Worm (Caenorhabditis elegans) whole organism, late embryonic: ENCODE results near the gene F11G11.5.
A peak's percentile ranks its signal among the peaks of the same experiment; 100 is the strongest.

Source experiments
- C08G9.2 ChIP-seq: sonication (generic microtip); optimal IDR thresholded peaks from 2 replicates; lab custom pipeline; 2016; ENCODE audit warnings: mild to moderate bottlenecking, missing genetic modification characterization, moderate library complexity, missing compliant biosample characterization
- K02D7.2 ChIP-seq: sonication (generic microtip); optimal IDR thresholded peaks from 2 replicates; lab custom pipeline; 2017; ENCODE audit warnings: mild to moderate bottlenecking, missing genetic modification characterization, missing compliant biosample characterization
- K09A11.1 ChIP-seq: sonication (generic microtip); optimal IDR thresholded peaks from 2 replicates; lab custom pipeline; 2017; ENCODE audit warnings: antibody characterized with exemption, mild to moderate bottlenecking, missing genetic modification characterization, missing compliant biosample characterization; ENCODE audit not compliant: insufficient read depth
- Y22D7AL.16 ChIP-seq: sonication (generic microtip); optimal IDR thresholded peaks from 2 replicates; lab custom pipeline; 2016; ENCODE audit warnings: missing genetic modification characterization, missing compliant biosample characterization
- ahr-1 ChIP-seq: sonication (generic microtip); optimal IDR thresholded peaks from 2 replicates; lab custom pipeline; 2016; ENCODE audit warnings: missing genetic modification characterization, missing compliant biosample characterization
- ceh-14 ChIP-seq: sonication (generic microtip); optimal IDR thresholded peaks from 2 replicates; lab custom pipeline; 2016; ENCODE audit warnings: missing genotype, missing genetic modification characterization, missing compliant biosample characterization
- ceh-19 ChIP-seq: fragments of 200-800 bp; sonication (Bioruptor generic); optimal IDR thresholded peaks from 2 replicates; lab custom pipeline; 2018; ENCODE audit warnings: mild to moderate bottlenecking, missing genetic modification characterization, missing compliant biosample characterization
- ceh-2 ChIP-seq: sonication (generic microtip); optimal IDR thresholded peaks from 2 replicates; lab custom pipeline; 2016; ENCODE audit warnings: missing genotype, missing genetic modification characterization, missing compliant biosample characterization
- ceh-22 ChIP-seq: sonication (generic microtip); optimal IDR thresholded peaks from 2 replicates; lab custom pipeline; 2017; ENCODE audit warnings: missing biosample characterization, missing genetic modification characterization
- ceh-24 ChIP-seq: sonication (generic microtip); optimal IDR thresholded peaks from 2 replicates; lab custom pipeline; 2016; ENCODE audit warnings: mild to moderate bottlenecking, missing genetic modification characterization, missing compliant biosample characterization
- ceh-30 ChIP-seq: fragments of 150-350 bp; optimal IDR thresholded peaks from 2 replicates; lab custom pipeline; 2014; ENCODE audit warnings: missing biosample characterization, missing genetic modification characterization
- ceh-31 ChIP-seq: sonication (generic microtip); optimal IDR thresholded peaks from 2 replicates; lab custom pipeline; 2016; ENCODE audit warnings: missing genetic modification characterization, missing compliant biosample characterization
- ceh-34 ChIP-seq: sonication (generic microtip); optimal IDR thresholded peaks from 2 replicates; lab custom pipeline; 2016; ENCODE audit warnings: mild to moderate bottlenecking, missing genetic modification characterization, missing compliant biosample characterization
- ceh-45 ChIP-seq: fragments of 200-800 bp; sonication (Bioruptor generic); IDR thresholded peaks from 2 replicates; pipeline ENCODE4 v1.3.6; 2022; ENCODE audit warnings: missing genetic modification reagents, missing genetic modification characterization, missing compliant biosample characterization
- ceh-9 ChIP-seq: sonication (generic microtip); optimal IDR thresholded peaks from 2 replicates; lab custom pipeline; 2016; ENCODE audit warnings: mild to moderate bottlenecking, missing genetic modification characterization, inconsistent platforms, missing compliant biosample characterization
- che-1 ChIP-seq: sonication (generic microtip); optimal IDR thresholded peaks from 2 replicates; lab custom pipeline; 2016; ENCODE audit warnings: mild to moderate bottlenecking, missing genetic modification characterization, missing compliant biosample characterization
- dmd-4 ChIP-seq: sonication (generic microtip); optimal IDR thresholded peaks from 2 replicates; lab custom pipeline; 2016; ENCODE audit warnings: borderline replicate concordance, missing genetic modification characterization, missing compliant biosample characterization
- dve-1 ChIP-seq: sonication (generic microtip); optimal IDR thresholded peaks from 2 replicates; lab custom pipeline; 2017; ENCODE audit warnings: antibody characterized with exemption, mild to moderate bottlenecking, missing genetic modification characterization, missing compliant biosample characterization
- elt-4 ChIP-seq: sonication (generic microtip); optimal IDR thresholded peaks from 2 replicates; lab custom pipeline; 2016; ENCODE audit warnings: missing genetic modification characterization, missing compliant biosample characterization
- ets-4 ChIP-seq: sonication (generic microtip); optimal IDR thresholded peaks from 2 replicates; lab custom pipeline; 2016; ENCODE audit warnings: missing genetic modification characterization, missing compliant biosample characterization
- eyg-1 ChIP-seq: sonication (generic microtip); optimal IDR thresholded peaks from 2 replicates; lab custom pipeline; 2016; ENCODE audit warnings: missing genotype, missing genetic modification characterization, missing compliant biosample characterization
- fax-1 ChIP-seq: sonication (generic microtip); optimal IDR thresholded peaks from 2 replicates; lab custom pipeline; 2016; ENCODE audit warnings: missing genotype, missing genetic modification characterization, missing compliant biosample characterization
- fkh-10 ChIP-seq: fragments of 150-350 bp; optimal IDR thresholded peaks from 2 replicates; lab custom pipeline; 2014; ENCODE audit warnings: missing biosample characterization, missing genetic modification reagents, missing genetic modification characterization
- gmeb-2 ChIP-seq: sonication (generic microtip); optimal IDR thresholded peaks from 2 replicates; lab custom pipeline; 2016; ENCODE audit warnings: missing genetic modification characterization, inconsistent platforms, missing compliant biosample characterization
- hlh-6 ChIP-seq: sonication (generic microtip); optimal IDR thresholded peaks from 2 replicates; lab custom pipeline; 2016; ENCODE audit warnings: missing genotype, missing genetic modification characterization, missing compliant biosample characterization
- lim-6 ChIP-seq: sonication (generic microtip); optimal IDR thresholded peaks from 2 replicates; lab custom pipeline; 2016; ENCODE audit warnings: missing genetic modification characterization, missing compliant biosample characterization
- lin-11 ChIP-seq: fragments of 200-800 bp; sonication (Bioruptor generic); optimal IDR thresholded peaks from 2 replicates; lab custom pipeline; 2018; ENCODE audit warnings: mild to moderate bottlenecking, missing genetic modification characterization, missing compliant biosample characterization
- madf-2 ChIP-seq: sonication (generic microtip); optimal IDR thresholded peaks from 2 replicates; lab custom pipeline; 2017; ENCODE audit warnings: missing genetic modification characterization, missing compliant biosample characterization
- mec-3 ChIP-seq: sonication (generic microtip); optimal IDR thresholded peaks from 2 replicates; lab custom pipeline; 2016; ENCODE audit warnings: borderline replicate concordance, missing genetic modification characterization, missing compliant biosample characterization
- nhr-11 ChIP-seq: fragments of 150-350 bp; optimal IDR thresholded peaks from 2 replicates; lab custom pipeline; 2014; ENCODE audit warnings: missing biosample characterization, missing genetic modification characterization
- npax-4 ChIP-seq: sonication (generic microtip); optimal IDR thresholded peaks from 2 replicates; lab custom pipeline; 2016; ENCODE audit warnings: missing genetic modification characterization, missing compliant biosample characterization
- pag-3 ChIP-seq: sonication (generic microtip); optimal IDR thresholded peaks from 2 replicates; lab custom pipeline; 2016; ENCODE audit warnings: missing compliant biosample characterization, missing genetic modification characterization, borderline replicate concordance
- pat-9 ChIP-seq: fragments of 200-800 bp; sonication (Bioruptor generic); optimal IDR thresholded peaks from 2 replicates; lab custom pipeline; 2018; ENCODE audit warnings: mild to moderate bottlenecking, missing genetic modification characterization, moderate library complexity, missing compliant biosample characterization
- pax-1 ChIP-seq: fragments of 150-350 bp; optimal IDR thresholded peaks from 2 replicates; lab custom pipeline; 2014; ENCODE audit warnings: missing biosample characterization, missing genetic modification characterization
- pha-2 ChIP-seq: sonication (generic microtip); optimal IDR thresholded peaks from 2 replicates; lab custom pipeline; 2017; ENCODE audit warnings: mild to moderate bottlenecking, missing genetic modification characterization, missing compliant biosample characterization
- pqm-1 ChIP-seq: sonication (generic microtip); optimal IDR thresholded peaks from 2 replicates; lab custom pipeline; 2016; ENCODE audit warnings: missing genetic modification characterization, missing compliant biosample characterization
- pros-1 ChIP-seq: fragments of 150-350 bp; optimal IDR thresholded peaks from 2 replicates; lab custom pipeline; 2014; ENCODE audit warnings: missing biosample characterization, missing genetic modification reagents, missing genetic modification characterization
- ref-2 ChIP-seq: sonication (generic microtip); optimal IDR thresholded peaks from 2 replicates; lab custom pipeline; 2016; ENCODE audit warnings: missing genetic modification characterization, missing compliant biosample characterization
- sdc-2 ChIP-seq: sonication (generic microtip); optimal IDR thresholded peaks from 2 replicates; lab custom pipeline; 2016; ENCODE audit warnings: missing genotype, missing genetic modification characterization, missing compliant biosample characterization
- sox-2 ChIP-seq: fragments of 200-800 bp; sonication (Bioruptor generic); IDR thresholded peaks from 2 replicates; pipeline ENCODE4 v1.3.6; 2022; ENCODE audit warnings: missing genetic modification reagents, missing genetic modification characterization, missing compliant biosample characterization
- sox-4 ChIP-seq: sonication (generic microtip); optimal IDR thresholded peaks from 2 replicates; lab custom pipeline; 2017; ENCODE audit warnings: mild to moderate bottlenecking, missing genetic modification characterization, inconsistent platforms, missing compliant biosample characterization
- syd-9 ChIP-seq: sonication (generic microtip); optimal IDR thresholded peaks from 2 replicates; lab custom pipeline; 2016; ENCODE audit warnings: mild to moderate bottlenecking, missing genetic modification characterization, moderate library complexity, missing compliant biosample characterization
- tbx-7 ChIP-seq: sonication (generic microtip); optimal IDR thresholded peaks from 2 replicates; lab custom pipeline; 2016; ENCODE audit warnings: missing genotype, missing genetic modification characterization, missing compliant biosample characterization
- ttx-3 ChIP-seq: sonication (generic microtip); optimal IDR thresholded peaks from 2 replicates; lab custom pipeline; 2016; ENCODE audit warnings: missing genetic modification reagents, missing genetic modification characterization, missing compliant biosample characterization
- unc-3 ChIP-seq, 2 experiments: fragments of 200-800 bp in 1 of 2; sonication (Bioruptor generic) in 1 of 2; sonication (generic microtip) in 1 of 2; conservative IDR thresholded peaks in 1 of 2; optimal IDR thresholded peaks in 1 of 2; 2 replicates each; pipeline versions ENCODE4 v1.3.6 to Lab custom; 2016 to 2022; ENCODE audit warnings: missing compliant biosample characterization in 2 of 2, missing genetic modification characterization in 2 of 2, missing genetic modification reagents in 1 of 2
- unc-42 ChIP-seq: sonication (generic microtip); optimal IDR thresholded peaks from 2 replicates; lab custom pipeline; 2016; ENCODE audit warnings: missing genotype, missing genetic modification characterization, missing compliant biosample characterization
- unc-86 ChIP-seq: sonication (generic microtip); optimal IDR thresholded peaks from 2 replicates; lab custom pipeline; 2016; ENCODE audit warnings: missing genetic modification characterization, missing compliant biosample characterization
- zip-5 ChIP-seq: sonication (generic microtip); optimal IDR thresholded peaks from 2 replicates; lab custom pipeline; 2016; ENCODE audit warnings: missing genetic modification characterization, missing compliant biosample characterization
- ztf-16 ChIP-seq: sonication (generic microtip); optimal IDR thresholded peaks from 2 replicates; lab custom pipeline; 2017; ENCODE audit warnings: missing genetic modification characterization, missing compliant biosample characterization

The F11G11.5 gene

ce11 chrII:4849885-4850284 is 7.8 kb upstream of the F11G11.5 start, which contains the start of gene T23B7.3:
TSS of gene T23B7.3 (plus strand) at chrII:4850185.
- TF ChIP-seq ceh-45 (no peak), K09A11.1 (no peak), npax-4 (no peak), fax-1 (tag; lab: Kevin White, UChicago) (no peak), elt-4 (tag; lab: Kevin White, UChicago) (no peak), ztf-16 (tag; lab: Kevin White, UChicago) (no peak)

ce11 chrII:4851594-4852106 is 6.1 kb upstream of the F11G11.5 start, which contains the start of gene dnj-9:
TSS of gene dnj-9 (plus strand) at chrII:4852056.
- peak; percentile 24 for TF ChIP-seq che-1 (tag; lab: Kevin White, UChicago)
- TF ChIP-seq lin-11 = peak; percentile 57
- TF ChIP-seq ceh-24 (tag; lab: Kevin White, UChicago) = no peak
- peak; percentile 26 for TF ChIP-seq madf-2
- peak; percentile 33 for TF ChIP-seq Y22D7AL.16 (tag; lab: Kevin White, UChicago)
- TF ChIP-seq ceh-34 (tag; lab: Kevin White, UChicago) = peak; percentile 83
- no peak for TF ChIP-seq elt-4 (tag; lab: Kevin White, UChicago)
- TF ChIP-seq ceh-9 = no peak
- peak; percentile 1 for TF ChIP-seq fax-1 (tag; lab: Kevin White, UChicago)
- no peak for TF ChIP-seq dmd-4 (tag; lab: Kevin White, UChicago)
- TF ChIP-seq C08G9.2 = peak; percentile 45
- peak; percentile 60 for TF ChIP-seq ceh-31 (tag; lab: Kevin White, UChicago)
- TF ChIP-seq syd-9 (tag; lab: Kevin White, UChicago) = peak; percentile 13
- peak; percentile 6 for TF ChIP-seq ets-4
- no peak for TF ChIP-seq nhr-11
- TF ChIP-seq unc-42 (tag; lab: Kevin White, UChicago) = peak; percentile 76
- TF ChIP-seq pat-9 = peak; percentile 37
- no peak for TF ChIP-seq zip-5 (tag; lab: Kevin White, UChicago)
- peak; percentile 35 for TF ChIP-seq npax-4
- TF ChIP-seq hlh-6 = peak; percentile 14
- peak; percentile 72 for TF ChIP-seq ceh-14 (tag; lab: Kevin White, UChicago)
- TF ChIP-seq ahr-1 (tag; lab: Kevin White, UChicago) = no peak
- peak; percentile 29 for TF ChIP-seq ceh-2 (tag; lab: Kevin White, UChicago)
- TF ChIP-seq ref-2 (tag; lab: Kevin White, UChicago) = peak; percentile 28
- TF ChIP-seq ttx-3 (tag; lab: Kevin White, UChicago) = peak; percentile 30
- TF ChIP-seq ztf-16 (tag; lab: Kevin White, UChicago) = peak; percentile 32
- TF ChIP-seq ceh-30 = peak; percentile 73
- peak; percentile 46 for TF ChIP-seq dve-1 (tag; lab: Kevin White, UChicago)
- peak; percentile 5 for TF ChIP-seq lim-6 (tag; lab: Kevin White, UChicago)
- TF ChIP-seq fkh-10 (GFP tag; lab: Kevin White, UChicago) = no peak
- no peak for TF ChIP-seq mec-3
- TF ChIP-seq sox-2 = no peak; the same call in 1 of the 2 replicates
- TF ChIP-seq ceh-22 (tag; lab: Kevin White, UChicago) = no peak
- no peak for TF ChIP-seq pag-3 (tag; lab: Kevin White, UChicago)
- no peak for TF ChIP-seq tbx-7
- TF ChIP-seq pqm-1 (tag; lab: Kevin White, UChicago) = no peak
- TF ChIP-seq ceh-19 (GFP tag; lab: Kevin White, UChicago) = no peak
- peak; percentile 20 for TF ChIP-seq pax-1 (tag; lab: Kevin White, UChicago)
- peak; percentile 10 for TF ChIP-seq sdc-2 (tag; lab: Kevin White, UChicago)
- TF ChIP-seq unc-86 (tag; lab: Kevin White, UChicago) = peak; percentile 68
- TF ChIP-seq K09A11.1 = peak; percentile 28
- TF ChIP-seq eyg-1 (tag; lab: Kevin White, UChicago) = no peak
- TF ChIP-seq unc-3 (GFP tag; conservative IDR thresholded peaks at IDR 0.05; lab: Robert Waterston, UW) = 0 out of 2 replicates have a peak, but pooled peaks have one; percentile 22
- TF ChIP-seq unc-3 (tag; optimal IDR thresholded peaks at IDR 0.05; lab: Kevin White, UChicago) = peak; percentile 27
- TF ChIP-seq pros-1 (tag; lab: Kevin White, UChicago) = no peak
- no peak for TF ChIP-seq K02D7.2
- peak; percentile 56 for TF ChIP-seq sox-4
- TF ChIP-seq pha-2 (tag; lab: Kevin White, UChicago) = peak; percentile 44
- peak; percentile 19 for TF ChIP-seq gmeb-2
